Worm (Caenorhabditis elegans): ENCODE results near the gene mig-23.

mig-23 gene

ce11 chrX:5935473-5935872, 13.2 kb downstream of the mig-23 start, which contains the start of gene C46F4.3:
Gene C46F4.3, plus strand, starts transcription at chrX:5935773.
- no peak for TF ChIP-seq nhr-28 (tag; optimal IDR thresholded peaks at IDR 0.05)
- TF ChIP-seq snpc-4 (tag; optimal IDR thresholded peaks at IDR 0.05) = no peak
- TF ChIP-seq pha-4 (tag; optimal IDR thresholded peaks at IDR 0.05) = no peak
- TF ChIP-seq nhr-67 (tag; optimal IDR thresholded peaks at IDR 0.05) = no peak
- no peak for TF ChIP-seq nhr-23 (tag; optimal IDR thresholded peaks at IDR 0.05)
- TF ChIP-seq nhr-25 (tag; optimal IDR thresholded peaks at IDR 0.05) = no peak
- TF ChIP-seq egl-5 (tag; optimal IDR thresholded peaks at IDR 0.05) = no peak
- no peak for TF ChIP-seq ceh-82 (tag; optimal IDR thresholded peaks at IDR 0.05)
- no peak for TF ChIP-seq hmg-11 (tag; optimal IDR thresholded peaks at IDR 0.05)
- no peak for TF ChIP-seq nhr-237 (tag; optimal IDR thresholded peaks at IDR 0.05)
- no peak for TF ChIP-seq mml-1 (tag; optimal IDR thresholded peaks at IDR 0.05)
- TF ChIP-seq lin-39 (tag; optimal IDR thresholded peaks at IDR 0.05) = no peak
- no peak for TF ChIP-seq skn-1 (tag; optimal IDR thresholded peaks at IDR 0.05)
- TF ChIP-seq zag-1 (tag; optimal IDR thresholded peaks at IDR 0.05) = no peak
- TF ChIP-seq ceh-16 (tag; optimal IDR thresholded peaks at IDR 0.05) = no peak
- TF ChIP-seq sea-2 (GFP tag; optimal IDR thresholded peaks at IDR 0.05) = no peak
- no peak for TF ChIP-seq daf-12 (tag; optimal IDR thresholded peaks at IDR 0.05)
- no peak for TF ChIP-seq nhr-76 (tag; optimal IDR thresholded peaks at IDR 0.05)
- no peak for TF ChIP-seq ceh-9 (tag; optimal IDR thresholded peaks at IDR 0.05)

ce11 chrX:5932923-5933322, 15.7 kb downstream of the mig-23 start:
- TF ChIP-seq nhr-77 (tag; optimal IDR thresholded peaks at IDR 0.05) (no peak), elt-3 (tag; optimal IDR thresholded peaks at IDR 0.05) (no peak), ztf-11 (tag; optimal IDR thresholded peaks at IDR 0.05) (no peak), elt-1 (tag; optimal IDR thresholded peaks at IDR 0.05) (no peak), ama-1 (optimal IDR thresholded peaks at IDR 0.05) (no peak), tbx-2 (tag; optimal IDR thresholded peaks at IDR 0.05) (no peak), pha-4 (tag; optimal IDR thresholded peaks at IDR 0.05) (no peak), snpc-4 (tag; optimal IDR thresholded peaks at IDR 0.05) (no peak), nhr-12 (tag; optimal IDR thresholded peaks at IDR 0.05) (no peak), egl-27 (tag; optimal IDR thresholded peaks at IDR 0.05) (no peak), fkh-2 (tag; optimal IDR thresholded peaks at IDR 0.05) (no peak), mml-1 (tag; optimal IDR thresholded peaks at IDR 0.05) (no peak), mdl-1 (tag; optimal IDR thresholded peaks at IDR 0.05) (no peak), nhr-11 (tag; optimal IDR thresholded peaks at IDR 0.05) (no peak), nhr-76 (tag; optimal IDR thresholded peaks at IDR 0.05) (no peak), sea-2 (GFP tag; optimal IDR thresholded peaks at IDR 0.05) (no peak), R02D3.7 (tag; optimal IDR thresholded peaks at IDR 0.05) (no peak), pqm-1 (tag; optimal IDR thresholded peaks at IDR 0.05) (no peak)

DNA sequence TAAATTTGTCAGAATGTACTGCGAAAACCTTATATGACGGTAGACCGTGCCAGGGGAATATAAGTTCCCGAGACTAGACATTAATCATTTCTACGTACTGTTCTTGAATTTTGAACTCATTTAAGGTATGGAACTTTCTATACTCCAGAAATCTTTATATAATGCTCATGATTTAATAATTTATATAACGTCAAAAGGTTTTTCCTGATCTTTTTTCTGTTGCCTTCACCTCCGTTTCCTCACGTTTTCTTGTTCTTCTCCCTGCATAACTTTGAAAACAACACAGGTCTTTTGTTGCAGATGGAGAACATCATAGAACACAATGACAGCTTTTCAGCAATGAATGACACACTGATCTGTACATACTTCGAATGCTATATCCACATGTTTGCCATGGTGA, 17.8 kb downstream of the mig-23 start, which contains the start of gene egl-6:
Gene egl-6, plus strand, starts transcription at position 301 of the 400 bp plus-strand sequence.
- TF ChIP-seq ztf-4 (tag; optimal IDR thresholded peaks at IDR 0.05) (no peak), pha-4 (tag; optimal IDR thresholded peaks at IDR 0.05) (no peak), ama-1 (optimal IDR thresholded peaks at IDR 0.05) (no peak), ZK546.5 (tag; optimal IDR thresholded peaks at IDR 0.05) (no peak), egl-5 (tag; optimal IDR thresholded peaks at IDR 0.05) (no peak), ceh-28 (tag; optimal IDR thresholded peaks at IDR 0.05) (no peak), zag-1 (tag; optimal IDR thresholded peaks at IDR 0.05) (no peak), fkh-10 (GFP tag; optimal IDR thresholded peaks at IDR 0.05) (no peak), fos-1 (tag; optimal IDR thresholded peaks at IDR 0.05) (no peak), mml-1 (tag; optimal IDR thresholded peaks at IDR 0.05) (no peak)

- TF ChIP-seq nhr-67 (tag; optimal IDR thresholded peaks at IDR 0.05) (no peak), ceh-82 (tag; optimal IDR thresholded peaks at IDR 0.05) (no peak), elt-1 (tag; optimal IDR thresholded peaks at IDR 0.05) (no peak), egl-27 (tag; optimal IDR thresholded peaks at IDR 0.05) (no peak), nhr-43 (tag; optimal IDR thresholded peaks at IDR 0.05; ENCODE audit: poor library complexity, severe bottlenecking) (no peak), elt-2 (tag; optimal IDR thresholded peaks at IDR 0.05) (no peak), hmg-11 (tag; optimal IDR thresholded peaks at IDR 0.05) (no peak), ceh-28 (tag; optimal IDR thresholded peaks at IDR 0.05) (no peak), lin-39 (tag; optimal IDR thresholded peaks at IDR 0.05) (no peak), mdl-1 (tag; optimal IDR thresholded peaks at IDR 0.05) (no peak), pqm-1 (tag; optimal IDR thresholded peaks at IDR 0.05) (no peak), egl-5 (tag; optimal IDR thresholded peaks at IDR 0.05) (no peak)
These were observed 25.0 kb downstream of the mig-23 start for ce11 chrX:5923672-5924071.

All from whole organism, L3 larva.